Fruit fly (Drosophila melanogaster) whole organism, embryonic: ENCODE measurements around the gene CG18598.

Source experiments
- Adf1 ChIP-seq: fragments of 200-800 bp; sonication (Bioruptor generic); IDR thresholded peaks from 2 replicates; pipeline ENCODE4 v1.3.6; 2022; ENCODE audit warnings: missing biosample characterization, missing genetic modification characterization
- Aef1 ChIP-seq: fragments of 200-800 bp; sonication (Bioruptor generic); IDR thresholded peaks from 3 replicates; pipeline ENCODE4 v1.3.6; 2022; ENCODE audit warnings: missing biosample characterization, missing genetic modification characterization
- B-H1 ChIP-seq: fragments of 200-800 bp; sonication (Bioruptor generic); IDR thresholded peaks from 3 replicates; pipeline ENCODE4 v1.3.6; 2022; ENCODE audit warnings: missing biosample characterization, missing genetic modification characterization
- BtbVII ChIP-seq: fragments of 200-800 bp; sonication (Bioruptor generic); optimal IDR thresholded peaks from 3 replicates; lab custom pipeline; 2017; ENCODE audit warnings: missing biosample characterization, mild to moderate bottlenecking, missing genetic modification characterization
- C15 ChIP-seq: fragments of 200-800 bp; sonication (Bioruptor generic); IDR thresholded peaks from 3 replicates; pipeline ENCODE4 v1.3.6; 2022; ENCODE audit warnings: missing biosample characterization, missing genetic modification characterization
- CG10321 ChIP-seq: fragments of 200-800 bp; sonication (Bioruptor generic); IDR thresholded peaks from 2 replicates; pipeline ENCODE4 v1.3.6; 2022; ENCODE audit warnings: missing biosample characterization, missing genetic modification characterization
- CG11695 ChIP-seq: fragments of 200-800 bp; sonication (Bioruptor generic); IDR thresholded peaks from 3 replicates; pipeline ENCODE4 v1.3.6; 2022; ENCODE audit warnings: missing biosample characterization, missing genetic modification characterization
- CG12236 ChIP-seq: fragments of 200-800 bp; sonication (Bioruptor generic); optimal IDR thresholded peaks from 2 replicates; lab custom pipeline; 2016; ENCODE audit warnings: missing biosample characterization, missing genetic modification characterization
- CG12659 ChIP-seq: fragments of 200-800 bp; sonication (Bioruptor generic); optimal IDR thresholded peaks from 3 replicates; lab custom pipeline; 2017; ENCODE audit warnings: mild to moderate bottlenecking, missing biosample characterization, missing genetic modification reagents, missing genetic modification characterization
- CG12769 ChIP-seq: fragments of 200-800 bp; sonication (Bioruptor generic); optimal IDR thresholded peaks from 2 replicates; lab custom pipeline; 2019; ENCODE audit warnings: missing biosample characterization, mild to moderate bottlenecking, missing genetic modification characterization, moderate library complexity
- CG13624 ChIP-seq: fragments of 200-800 bp; sonication (Bioruptor generic); optimal IDR thresholded peaks from 2 replicates; lab custom pipeline; 2016; ENCODE audit warnings: missing biosample characterization, missing genetic modification characterization
- CG14014 ChIP-seq: fragments of 200-800 bp; sonication (Bioruptor generic); IDR thresholded peaks from 2 replicates; pipeline ENCODE4 v1.3.6; 2022; ENCODE audit warnings: missing biosample characterization, missing genetic modification characterization
- CG15601 ChIP-seq: fragments of 200-800 bp; sonication (Bioruptor generic); optimal IDR thresholded peaks from 3 replicates; lab custom pipeline; 2019; ENCODE audit warnings: missing biosample characterization, mild to moderate bottlenecking, missing genetic modification characterization, moderate library complexity
- CG16813 ChIP-seq: fragments of 200-800 bp; sonication (Bioruptor generic); IDR thresholded peaks from 3 replicates; pipeline ENCODE4 v1.3.6; 2022; ENCODE audit warnings: missing biosample characterization, missing genetic modification characterization; ENCODE audit not compliant: partially characterized antibody
- CG2199 ChIP-seq: fragments of 200-800 bp; sonication (Bioruptor generic); IDR thresholded peaks from 3 replicates; pipeline ENCODE4 v1.3.6; 2022; ENCODE audit warnings: missing biosample characterization, missing genetic modification characterization
- CG2678 ChIP-seq: fragments of 200-800 bp; sonication (Bioruptor generic); optimal IDR thresholded peaks from 3 replicates; lab custom pipeline; 2019; ENCODE audit warnings: missing biosample characterization, mild to moderate bottlenecking, missing genetic modification characterization, moderate library complexity
- CG30020 ChIP-seq: fragments of 200-800 bp; optimal IDR thresholded peaks from 2 replicates; lab custom pipeline; 2019; ENCODE audit warnings: missing biosample characterization, mild to moderate bottlenecking, missing genetic modification characterization, moderate library complexity
- CG3065 ChIP-seq: fragments of 200-800 bp; sonication (Bioruptor generic); optimal IDR thresholded peaks from 2 replicates; lab custom pipeline; 2016; ENCODE audit warnings: missing biosample characterization, missing genetic modification characterization
- CG34224 ChIP-seq: fragments of 200-800 bp; sonication (Bioruptor generic); IDR thresholded peaks from 3 replicates; pipeline ENCODE4 v1.3.6; 2022; ENCODE audit warnings: missing biosample characterization, missing genetic modification characterization; ENCODE audit not compliant: partially characterized antibody
- CG3995 ChIP-seq: fragments of 200-800 bp; sonication (Bioruptor generic); optimal IDR thresholded peaks from 3 replicates; lab custom pipeline; 2016; ENCODE audit warnings: missing biosample characterization, missing genetic modification characterization
- CG4617 ChIP-seq: fragments of 200-800 bp; sonication (Bioruptor generic); optimal IDR thresholded peaks from 3 replicates; lab custom pipeline; 2016; ENCODE audit warnings: missing biosample characterization, missing genetic modification characterization, borderline replicate concordance
- CG4730 ChIP-seq: fragments of 200-800 bp; sonication (Bioruptor generic); IDR thresholded peaks from 2 replicates; pipeline ENCODE4 v1.3.6; 2022; ENCODE audit warnings: missing biosample characterization, missing genetic modification characterization
- CG6254 ChIP-seq: fragments of 200-800 bp; sonication (Bioruptor generic); optimal IDR thresholded peaks from 3 replicates; lab custom pipeline; 2017; ENCODE audit warnings: mild to moderate bottlenecking, missing biosample characterization, missing genetic modification reagents, missing genetic modification characterization
- CG7786 ChIP-seq: fragments of 200-800 bp; sonication (Bioruptor generic); optimal IDR thresholded peaks from 2 replicates; lab custom pipeline; 2016; ENCODE audit warnings: missing biosample characterization, missing genetic modification characterization
- CG7928 ChIP-seq: fragments of 200-800 bp; sonication (Bioruptor generic); optimal IDR thresholded peaks from 2 replicates; lab custom pipeline; 2017; ENCODE audit warnings: missing biosample characterization, mild to moderate bottlenecking, missing genetic modification characterization
- CG8478 ChIP-seq: fragments of >200 bp; optimal IDR thresholded peaks from 2 replicates; lab custom pipeline; 2018
- CrebB ChIP-seq: fragments of 200-800 bp; sonication (Bioruptor generic); optimal IDR thresholded peaks from 3 replicates; lab custom pipeline; 2018; ENCODE audit warnings: missing biosample characterization, mild to moderate bottlenecking, missing genetic modification characterization
- E2f2 ChIP-seq: fragments of 200-800 bp; sonication (Bioruptor generic); IDR thresholded peaks from 2 replicates; pipeline ENCODE4 v1.3.6; 2022; ENCODE audit warnings: missing biosample characterization, missing genetic modification characterization
- Fer2 ChIP-seq: fragments of 200-800 bp; sonication (Bioruptor generic); optimal IDR thresholded peaks from 2 replicates; lab custom pipeline; 2018; ENCODE audit warnings: missing biosample characterization, mild to moderate bottlenecking, missing genetic modification characterization, moderate library complexity
- Hr39 ChIP-seq: fragments of >200 bp; optimal IDR thresholded peaks from 2 replicates; lab custom pipeline; 2017
- Jarid2 ChIP-seq: fragments of 200-800 bp; sonication (Bioruptor generic); optimal IDR thresholded peaks from 3 replicates; lab custom pipeline; 2017; ENCODE audit warnings: mild to moderate bottlenecking, missing biosample characterization, missing genetic modification reagents, missing genetic modification characterization
- Nf-YB ChIP-seq: fragments of 200-800 bp; sonication (Bioruptor generic); optimal IDR thresholded peaks from 3 replicates; lab custom pipeline; 2019; ENCODE audit warnings: missing biosample characterization, mild to moderate bottlenecking, missing genetic modification characterization, moderate library complexity
- Tbp ChIP-seq: fragments of >200 bp; optimal IDR thresholded peaks from 2 replicates; lab custom pipeline; 2018; ENCODE audit warnings: missing biosample characterization, missing genetic modification characterization
- bowl ChIP-seq: fragments of 200-800 bp; sonication (Bioruptor generic); IDR thresholded peaks from 2 replicates; pipeline ENCODE4 v1.3.6; 2022; ENCODE audit warnings: missing biosample characterization, missing genetic modification characterization
- cas ChIP-seq: fragments of 200-800 bp; sonication (Bioruptor generic); IDR thresholded peaks from 2 replicates; pipeline ENCODE4 v1.3.6; 2022; ENCODE audit warnings: missing biosample characterization, missing genetic modification characterization
- dmrt99B ChIP-seq: fragments of 200-800 bp; sonication (Bioruptor generic); optimal IDR thresholded peaks from 2 replicates; lab custom pipeline; 2018; ENCODE audit warnings: missing biosample characterization, mild to moderate bottlenecking, missing genetic modification characterization, moderate library complexity
- dpn ChIP-seq, 2 experiments: fragments of 200-800 bp; sonication (Bioruptor generic); optimal IDR thresholded peaks; 3 replicates each; lab custom pipeline; 2016; ENCODE audit warnings: missing biosample characterization in 2 of 2, missing genetic modification characterization in 2 of 2
- ewg ChIP-seq: fragments of 200-800 bp; sonication (Bioruptor generic); optimal IDR thresholded peaks from 3 replicates; lab custom pipeline; 2017; ENCODE audit warnings: mild to moderate bottlenecking, missing biosample characterization, missing genetic modification reagents, missing genetic modification characterization
- exex ChIP-seq: fragments of 200-800 bp; sonication (Bioruptor generic); optimal IDR thresholded peaks from 4 replicates; lab custom pipeline; 2018; ENCODE audit warnings: missing biosample characterization, mild to moderate bottlenecking, missing genetic modification characterization, moderate library complexity
- fd102C ChIP-seq: fragments of 200-800 bp; sonication (Bioruptor generic); optimal IDR thresholded peaks from 2 replicates; lab custom pipeline; 2018; ENCODE audit warnings: missing biosample characterization, mild to moderate bottlenecking, missing genetic modification characterization, moderate library complexity
- fd3F ChIP-seq: fragments of 200-800 bp; sonication (Bioruptor generic); optimal IDR thresholded peaks from 2 replicates; lab custom pipeline; 2018; ENCODE audit warnings: missing biosample characterization, mild to moderate bottlenecking, missing genetic modification characterization, moderate library complexity
- gce ChIP-seq: fragments of 200-800 bp; sonication (Bioruptor generic); IDR thresholded peaks from 3 replicates; pipeline ENCODE4 v1.3.6; 2022; ENCODE audit warnings: missing biosample characterization, missing genetic modification characterization
- kay ChIP-seq: fragments of 200-800 bp; sonication (Bioruptor generic); optimal IDR thresholded peaks from 2 replicates; lab custom pipeline; 2016; ENCODE audit warnings: missing biosample characterization, missing genetic modification characterization
- pb ChIP-seq: fragments of 200-800 bp; sonication (Bioruptor generic); optimal IDR thresholded peaks from 3 replicates; lab custom pipeline; 2016; ENCODE audit warnings: missing biosample characterization, missing genetic modification characterization
- pfk ChIP-seq: fragments of 200-800 bp; sonication (Bioruptor generic); optimal IDR thresholded peaks from 2 replicates; lab custom pipeline; 2018; ENCODE audit warnings: missing biosample characterization, mild to moderate bottlenecking, missing genetic modification characterization, moderate library complexity
- repo ChIP-seq: fragments of 200-800 bp; sonication (Bioruptor generic); optimal IDR thresholded peaks from 2 replicates; lab custom pipeline; 2016; ENCODE audit warnings: missing biosample characterization, missing genetic modification characterization
- tup ChIP-seq: fragments of 200-800 bp; sonication (Bioruptor generic); optimal IDR thresholded peaks from 2 replicates; lab custom pipeline; 2016; ENCODE audit warnings: missing biosample characterization, mild to moderate bottlenecking, missing genetic modification characterization, moderate library complexity
- tx ChIP-seq: fragments of 200-800 bp; sonication (Bioruptor generic); optimal IDR thresholded peaks from 2 replicates; lab custom pipeline; 2016; ENCODE audit warnings: missing biosample characterization, missing genetic modification characterization
- unpg ChIP-seq: fragments of 200-800 bp; sonication (Bioruptor generic); optimal IDR thresholded peaks from 3 replicates; lab custom pipeline; 2018; ENCODE audit warnings: missing biosample characterization, mild to moderate bottlenecking, missing genetic modification characterization, moderate library complexity
- vnd ChIP-seq: fragments of 200-800 bp; sonication (Bioruptor generic); IDR thresholded peaks from 3 replicates; pipeline ENCODE4 v1.3.6; 2022; ENCODE audit warnings: missing biosample characterization, missing genetic modification characterization; ENCODE audit not compliant: partially characterized antibody
- vvl ChIP-seq: fragments of 200-800 bp; sonication (Bioruptor generic); IDR thresholded peaks from 2 replicates; pipeline ENCODE4 v1.3.6; 2022; ENCODE audit warnings: missing biosample characterization, missing genetic modification characterization
- zen ChIP-seq: fragments of 200-800 bp; sonication (Bioruptor generic); optimal IDR thresholded peaks from 3 replicates; lab custom pipeline; 2018; ENCODE audit warnings: missing biosample characterization, mild to moderate bottlenecking, missing genetic modification characterization, moderate library complexity
- zfh1 ChIP-seq: fragments of 200-800 bp; sonication (Bioruptor generic); IDR thresholded peaks from 3 replicates; pipeline ENCODE4 v1.3.6; 2022; ENCODE audit warnings: missing biosample characterization, missing genetic modification characterization

The CG18598 gene

DNA sequence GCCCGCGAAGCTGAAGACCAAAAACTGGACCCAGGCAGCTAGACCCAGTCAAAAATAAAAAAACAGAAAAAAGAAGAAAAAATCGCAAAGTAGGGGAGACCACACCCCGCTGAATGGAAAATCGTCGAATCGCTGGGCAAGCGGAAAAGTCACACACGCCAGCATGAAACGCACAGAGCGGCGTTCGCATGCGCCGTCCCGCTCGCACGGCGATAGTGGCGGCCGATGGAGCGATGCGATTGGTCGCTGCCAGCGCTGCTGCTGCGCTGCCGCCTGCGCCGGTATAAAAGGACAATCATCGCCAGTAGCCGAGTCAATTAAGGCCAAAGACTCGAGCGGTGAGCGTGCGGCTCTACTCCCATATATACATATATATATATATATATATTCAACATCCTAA is 15.0 kb upstream of the CG18598 start, which contains the start of gene repo (continued):
- TF ChIP-seq CG10321 (peak; percentile 92), Fer2 (no peak), CG6254 (GFP tag; lab: Kevin White, UChicago) (no peak), Nf-YB (GFP tag; lab: Kevin White, UChicago) (peak; percentile 99), BtbVII (GFP tag; lab: Kevin White, UChicago) (no peak), CG13624 (GFP tag; lab: Kevin White, UChicago) (no peak), CG16813 (GFP tag; lab: Robert Waterston, UW) (no peak), Aef1 (GFP tag; lab: Robert Waterston, UW) (no peak), CG3065 (GFP tag; lab: Kevin White, UChicago) (no peak), bowl (GFP tag; lab: Robert Waterston, UW) (no peak), CG8478 (lab: Kevin White, UChicago) (no peak), CG12236 (GFP tag; lab: Kevin White, UChicago) (no peak), CG2199 (GFP tag; lab: Robert Waterston, UW) (0 out of 3 replicates have a peak, but pooled peaks have one; percentile 53), CG15601 (tag; lab: Kevin White, UChicago) (peak; percentile 3), Hr39 (lab: Kevin White, UChicago) (no peak), CG11695 (GFP tag; lab: Robert Waterston, UW) (no peak), repo (GFP tag; lab: Kevin White, UChicago) (peak; percentile 19), Jarid2 (GFP tag; lab: Kevin White, UChicago) (peak; percentile 47), CG14014 (GFP tag; lab: Robert Waterston, UW) (no peak), fd3F (GFP tag; lab: Kevin White, UChicago) (no peak), CG3995 (GFP tag; lab: Kevin White, UChicago) (no peak), C15 (GFP tag; lab: Robert Waterston, UW) (no peak), dmrt99B (no peak), zen (peak; percentile 37), pfk (no peak), vnd (GFP tag; lab: Robert Waterston, UW) (no peak), CG30020 (tag; lab: Kevin White, UChicago) (no peak), unpg (GFP tag; lab: Kevin White, UChicago) (no peak), ewg (peak; percentile 18), fd102C (GFP tag; lab: Kevin White, UChicago) (no peak), Tbp (GFP tag; lab: Kevin White, UChicago) (no peak), CG7786 (GFP tag; lab: Kevin White, UChicago) (no peak), exex (tag; lab: Kevin White, UChicago) (no peak), B-H1 (no peak), CG34224 (GFP tag; lab: Robert Waterston, UW) (no peak), CG4730 (GFP tag; lab: Robert Waterston, UW) (no peak), dpn (GFP tag; optimal IDR thresholded peaks at IDR 0.05; lab: Kevin White, UChicago) (no peak), pb (GFP tag; lab: Kevin White, UChicago) (no peak), kay (GFP tag; lab: Kevin White, UChicago) (no peak), vvl (GFP tag; lab: Robert Waterston, UW) (no peak), tx (GFP tag; lab: Kevin White, UChicago) (no peak), zfh1 (GFP tag; lab: Robert Waterston, UW) (no peak), CG12769 (no peak), CG4617 (no peak), gce (GFP tag; lab: Robert Waterston, UW) (no peak), E2f2 (GFP tag; lab: Robert Waterston, UW) (no peak), Adf1 (GFP tag; lab: Robert Waterston, UW) (peak; percentile 89), CG12659 (GFP tag; lab: Kevin White, UChicago) (no peak), CG7928 (GFP tag; lab: Kevin White, UChicago) (no peak), CG2678 (tag; lab: Kevin White, UChicago) (no peak), cas (GFP tag; lab: Robert Waterston, UW) (no peak), tup (no peak), CrebB (tag; lab: Kevin White, UChicago) (no peak)
